Fruit fly (Drosophila melanogaster): ENCODE results near the gene Sf3b1.

The Sf3b1 gene

DNA sequence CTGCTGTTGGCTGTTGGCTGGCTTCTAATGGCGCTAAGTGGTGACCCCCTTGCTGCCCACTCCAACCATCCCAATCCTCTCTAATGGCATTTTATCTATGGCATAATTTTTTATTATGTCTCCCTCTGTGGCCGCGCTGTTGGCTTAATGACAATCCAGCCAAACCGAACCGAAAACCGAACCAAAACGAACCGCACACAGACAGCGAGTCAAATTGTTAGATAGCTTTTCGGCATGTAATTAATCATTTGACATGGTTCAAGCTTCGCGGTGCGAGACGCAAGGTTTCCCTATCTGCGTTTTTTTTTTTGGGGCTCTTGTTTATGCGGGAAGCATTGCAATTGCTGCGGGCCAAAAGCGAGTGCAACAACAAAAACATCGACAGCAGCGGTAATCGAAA is 40.5 kb upstream of the Sf3b1 start:
- no peak for TF ChIP-seq sage (GFP tag; optimal IDR thresholded peaks at IDR 0.05)
- no peak for TF ChIP-seq Hr78 (GFP tag; optimal IDR thresholded peaks at IDR 0.05)
- TF ChIP-seq Hnf4 (GFP tag; optimal IDR thresholded peaks at IDR 0.05), result no peak

DNA sequence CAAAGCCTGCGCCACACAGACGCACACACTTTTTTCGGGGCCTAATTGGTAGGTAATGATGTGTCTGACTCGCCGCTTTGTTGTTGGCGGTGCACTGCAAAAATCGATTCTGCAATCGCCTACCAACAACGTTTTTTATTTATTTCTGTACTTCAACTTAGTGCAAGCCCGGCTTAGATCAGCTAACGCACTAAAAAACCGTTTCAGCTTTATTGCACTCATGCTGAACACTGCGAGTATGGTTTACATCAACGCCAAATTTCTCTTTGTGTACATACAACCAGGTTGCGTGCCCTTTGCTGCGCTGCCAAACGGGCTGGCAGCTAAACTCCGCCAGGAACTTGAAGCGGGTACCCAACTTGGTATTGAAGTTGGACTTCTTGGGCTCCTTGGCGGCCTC is 37.9 kb upstream of the Sf3b1 start:
- TF ChIP-seq Vsx2 (GFP tag; optimal IDR thresholded peaks at IDR 0.05; ENCODE audit: partially characterized antibody) (no peak), GATAd (GFP tag; optimal IDR thresholded peaks at IDR 0.05) (no peak), psq (GFP tag; optimal IDR thresholded peaks at IDR 0.05) (peak; percentile 92), fru (GFP tag; optimal IDR thresholded peaks at IDR 0.05) (peak; percentile 96), brk (GFP tag; optimal IDR thresholded peaks at IDR 0.05) (no peak), CG9705 (GFP tag; optimal IDR thresholded peaks at IDR 0.05) (peak; percentile 65), Mio (GFP tag; optimal IDR thresholded peaks at IDR 0.05) (peak; percentile 68), woc (GFP tag; optimal IDR thresholded peaks at IDR 0.05) (peak; percentile 92), h (GFP tag; optimal IDR thresholded peaks at IDR 0.05) (peak; percentile 92), Dfd (GFP tag; optimal IDR thresholded peaks at IDR 0.05) (no peak), sage (GFP tag; optimal IDR thresholded peaks at IDR 0.05) (peak; percentile 81), jim (GFP tag; optimal IDR thresholded peaks at IDR 0.05) (no peak), lola (GFP tag; optimal IDR thresholded peaks at IDR 0.05) (no peak), Rel (GFP tag; optimal IDR thresholded peaks at IDR 0.05) (no peak), Rel (tag; optimal IDR thresholded peaks at IDR 0.05) (peak; percentile 53), Sp1 (GFP tag; optimal IDR thresholded peaks at IDR 0.05) (peak; percentile 95), CG32264 (GFP tag; optimal IDR thresholded peaks at IDR 0.05) (peak; percentile 68), Hr78 (GFP tag; optimal IDR thresholded peaks at IDR 0.05) (no peak), foxo (GFP tag; optimal IDR thresholded peaks at IDR 0.05) (peak; percentile 40 to 96), dmrt93B (GFP tag; optimal IDR thresholded peaks at IDR 0.05) (peak; percentile 84), Abd-B (GFP tag; optimal IDR thresholded peaks at IDR 0.05) (no peak), usp (GFP tag; optimal IDR thresholded peaks at IDR 0.05) (no peak), Hr83 (GFP tag; optimal IDR thresholded peaks at IDR 0.05; ENCODE audit: poor library complexity, severe bottlenecking) (peak; percentile 52), OdsH (GFP tag; optimal IDR thresholded peaks at IDR 0.05) (peak; percentile 96), Myc (optimal IDR thresholded peaks at IDR 0.05) (no peak), tai (GFP tag; optimal IDR thresholded peaks at IDR 0.05) (no peak), dsf (GFP tag; optimal IDR thresholded peaks at IDR 0.05; ENCODE audit: borderline replicate concordance) (peak; percentile 73), CrebA (GFP tag; optimal IDR thresholded peaks at IDR 0.05; ENCODE audit: borderline replicate concordance) (no peak), ey (GFP tag; optimal IDR thresholded peaks at IDR 0.05) (peak; percentile 92), Jra (GFP tag; optimal IDR thresholded peaks at IDR 0.05) (no peak), N (GFP tag; optimal IDR thresholded peaks at IDR 0.05) (no peak), pan (optimal IDR thresholded peaks at IDR 0.05) (no peak), sv (GFP tag; optimal IDR thresholded peaks at IDR 0.05) (no peak), dl (GFP tag; optimal IDR thresholded peaks at IDR 0.05; ENCODE audit: insufficient read depth in 1 of 2, partially characterized antibody in 2 of 2) (no peak), rgr (GFP tag; optimal IDR thresholded peaks at IDR 0.05) (peak; percentile 91), br (GFP tag; optimal IDR thresholded peaks at IDR 0.05) (peak; percentile 97), HLH106 (tag; optimal IDR thresholded peaks at IDR 0.05) (peak; percentile 89), Dif (GFP tag; optimal IDR thresholded peaks at IDR 0.05; ENCODE audit: partially characterized antibody) (no peak), Hnf4 (GFP tag; optimal IDR thresholded peaks at IDR 0.05) (peak; percentile 94)

DNA sequence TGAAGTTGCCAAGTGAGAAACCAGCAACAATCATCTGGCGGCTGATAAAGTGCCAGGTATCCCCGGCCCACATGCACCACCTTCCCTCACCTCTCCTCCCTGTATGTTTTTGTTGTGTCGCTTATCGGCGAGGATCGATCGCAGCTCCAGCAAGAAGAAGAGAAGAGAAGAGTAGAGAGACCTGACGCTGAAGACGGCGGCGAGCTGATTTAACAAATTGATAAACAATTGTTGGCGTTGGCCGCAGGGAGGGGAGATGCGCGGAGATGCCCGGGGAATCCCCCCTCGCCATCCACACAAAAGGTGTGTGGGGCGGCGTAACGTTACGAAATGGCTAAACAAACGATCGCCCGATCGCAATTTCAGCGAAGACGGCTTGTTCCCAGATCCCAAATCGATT is 34.4 kb upstream of the Sf3b1 start:
- no peak for TF ChIP-seq Sp1 (GFP tag; optimal IDR thresholded peaks at IDR 0.05)
- TF ChIP-seq psq (GFP tag; optimal IDR thresholded peaks at IDR 0.05), result peak; percentile 16
- TF ChIP-seq Rel (GFP tag; optimal IDR thresholded peaks at IDR 0.05), result no peak
- peak; percentile 74 for TF ChIP-seq Rel (tag; optimal IDR thresholded peaks at IDR 0.05)
- no peak for TF ChIP-seq fru (GFP tag; optimal IDR thresholded peaks at IDR 0.05)
